Fruit fly (Drosophila melanogaster): ENCODE results near the gene CG32260.

dm6 chr3L:4148406-4148975, 6.3 kb downstream of the CG32260 start, which contains the start of gene CG1299:
- TF ChIP-seq usp (GFP tag; optimal IDR thresholded peaks at IDR 0.05) (no peak), pan (optimal IDR thresholded peaks at IDR 0.05) (no peak), psq (optimal IDR thresholded peaks at IDR 0.05) (no peak), Dll (optimal IDR thresholded peaks at IDR 0.05) (no peak)

All from whole organism.